Fruit fly (Drosophila melanogaster) whole organism, adult: ENCODE results near the gene xmas.

Source experiments
- CG11617 ChIP-seq: fragments of 200-800 bp; sonication (Bioruptor generic); optimal IDR thresholded peaks from 2 replicates; lab custom pipeline; 2017; ENCODE audit warnings: mild to moderate bottlenecking, missing biosample characterization, missing genetic modification reagents, missing genetic modification characterization
- CG12768 ChIP-seq: fragments of 200-800 bp; sonication (Bioruptor generic); optimal IDR thresholded peaks from 2 replicates; lab custom pipeline; 2017; ENCODE audit warnings: missing biosample characterization, missing genetic modification characterization, mild to moderate bottlenecking, moderate library complexity, missing genetic modification reagents
- CG14711 ChIP-seq: fragments of 200-800 bp; sonication (Bioruptor generic); optimal IDR thresholded peaks from 2 replicates; lab custom pipeline; 2018; ENCODE audit warnings: missing biosample characterization, mild to moderate bottlenecking, missing genetic modification characterization, moderate library complexity
- CG1620 ChIP-seq: fragments of 200-800 bp; sonication (Bioruptor generic); optimal IDR thresholded peaks from 2 replicates; lab custom pipeline; 2016; ENCODE audit warnings: missing biosample characterization, missing genetic modification characterization
- CG33017 ChIP-seq: fragments of 200-800 bp; sonication (Bioruptor generic); optimal IDR thresholded peaks from 2 replicates; lab custom pipeline; 2018; ENCODE audit warnings: missing biosample characterization, mild to moderate bottlenecking, missing genetic modification characterization, moderate library complexity
- CG5204 ChIP-seq: fragments of 200-800 bp; sonication (Bioruptor generic); optimal IDR thresholded peaks from 2 replicates; lab custom pipeline; 2016; ENCODE audit warnings: missing biosample characterization, missing genetic modification characterization
- CG7045 ChIP-seq: fragments of 200-800 bp; sonication (Bioruptor generic); optimal IDR thresholded peaks from 2 replicates; lab custom pipeline; 2017; ENCODE audit warnings: missing biosample characterization, mild to moderate bottlenecking, missing genetic modification characterization
- CG7101 ChIP-seq: fragments of 200-800 bp; sonication (Bioruptor generic); optimal IDR thresholded peaks from 2 replicates; lab custom pipeline; 2018; ENCODE audit warnings: missing biosample characterization, mild to moderate bottlenecking, missing genetic modification characterization, moderate library complexity
- Clk ChIP-seq: fragments of 200-800 bp; sonication (Bioruptor generic); optimal IDR thresholded peaks from 2 replicates; lab custom pipeline; 2017; ENCODE audit warnings: missing biosample characterization, missing genetic modification characterization
- Crg-1 ChIP-seq: fragments of 200-800 bp; sonication (Bioruptor generic); optimal IDR thresholded peaks from 2 replicates; lab custom pipeline; 2016; ENCODE audit warnings: missing biosample characterization, missing genetic modification characterization
- Hr96 ChIP-seq: fragments of 200-800 bp; sonication (Bioruptor generic); optimal IDR thresholded peaks from 2 replicates; lab custom pipeline; 2016; ENCODE audit warnings: missing biosample characterization, missing genetic modification characterization
- Mnt ChIP-seq: fragments of 200-800 bp; sonication (Bioruptor generic); optimal IDR thresholded peaks from 2 replicates; lab custom pipeline; 2016; ENCODE audit warnings: missing biosample characterization, mild to moderate bottlenecking, missing genetic modification characterization
- bab1 ChIP-seq: fragments of 200-800 bp; sonication (Bioruptor generic); optimal IDR thresholded peaks from 3 replicates; lab custom pipeline; 2019; ENCODE audit warnings: missing biosample characterization, mild to moderate bottlenecking, missing genetic modification characterization, moderate library complexity
- cic ChIP-seq: fragments of 200-800 bp; sonication (Bioruptor generic); optimal IDR thresholded peaks from 2 replicates; lab custom pipeline; 2017; ENCODE audit warnings: missing biosample characterization, mild to moderate bottlenecking, missing genetic modification characterization, moderate library complexity
- cnc ChIP-seq, 2 experiments: fragments of >200 bp; optimal IDR thresholded peaks; 2 replicates each; lab custom pipeline; 2017
- kay ChIP-seq: fragments of 200-800 bp; sonication (Bioruptor generic); peaks from one replicate; lab custom pipeline; 2016; ENCODE audit warnings: missing biosample characterization, missing genetic modification characterization, borderline replicate concordance
- ovo ChIP-seq: fragments of 200-800 bp; sonication (Bioruptor generic); optimal IDR thresholded peaks from 2 replicates; lab custom pipeline; 2016; ENCODE audit warnings: missing biosample characterization, missing genetic modification characterization
- pad ChIP-seq: fragments of 200-800 bp; sonication (Bioruptor generic); optimal IDR thresholded peaks from 3 replicates; lab custom pipeline; 2017; ENCODE audit warnings: missing biosample characterization, missing genetic modification characterization, mild to moderate bottlenecking, moderate library complexity, missing genetic modification reagents
- tj ChIP-seq: fragments of 200-800 bp; sonication (Bioruptor generic); optimal IDR thresholded peaks from 3 replicates; lab custom pipeline; 2017; ENCODE audit warnings: missing biosample characterization, mild to moderate bottlenecking, missing genetic modification characterization, moderate library complexity
- toe ChIP-seq: fragments of 200-800 bp; sonication (Bioruptor generic); optimal IDR thresholded peaks from 2 replicates; lab custom pipeline; 2016; ENCODE audit warnings: missing biosample characterization, missing genetic modification characterization

The xmas gene

dm6 chrX:17147983-17148637, 11.0 kb downstream of the xmas start, which contains the start of gene RpS5a:
Gene RpS5a (minus strand): TSS chrX:17148264.
- TF ChIP-seq CG14711, result peak; percentile 58
- TF ChIP-seq cic (GFP tag; lab: Kevin White, UChicago), result no peak
- TF ChIP-seq bab1 (GFP tag; lab: Kevin White, UChicago), result peak; percentile 86
- peak; percentile 85 for TF ChIP-seq CG7101 (tag; lab: Kevin White, UChicago)
- peak; percentile 73 for TF ChIP-seq CG5204
- TF ChIP-seq toe (GFP tag; lab: Kevin White, UChicago), result peak; percentile 77
- TF ChIP-seq kay (GFP tag; lab: Kevin White, UChicago), result no peak
- TF ChIP-seq CG12768 (GFP tag; lab: Kevin White, UChicago), result peak; percentile 79
- TF ChIP-seq Mnt (GFP tag; lab: Kevin White, UChicago), result peak; percentile 99
- TF ChIP-seq tj (GFP tag; lab: Kevin White, UChicago), result peak; percentile 82
- TF ChIP-seq cnc (optimal IDR thresholded peaks at IDR 0.05; lab: Kevin White, UChicago), result no peak
- peak; percentile 97 for TF ChIP-seq CG1620 (GFP tag; lab: Kevin White, UChicago)
- peak; percentile 6 for TF ChIP-seq CG33017
- TF ChIP-seq Clk (GFP tag; lab: Kevin White, UChicago), result peak; percentile 58
- peak; percentile 95 for TF ChIP-seq Hr96
- TF ChIP-seq pad (GFP tag; lab: Kevin White, UChicago), result peak; percentile 86
- TF ChIP-seq Crg-1 (GFP tag; lab: Kevin White, UChicago), result peak; percentile 96
- TF ChIP-seq CG11617 (GFP tag; lab: Kevin White, UChicago), result peak; percentile 93
- peak; percentile 95 for TF ChIP-seq ovo (GFP tag; lab: Kevin White, UChicago)
- TF ChIP-seq CG7045 (GFP tag; lab: Kevin White, UChicago), result peak; percentile 74

- TF ChIP-seq CG7045 (GFP tag; lab: Kevin White, UChicago) (no peak), cic (GFP tag; lab: Kevin White, UChicago) (no peak), pad (GFP tag; lab: Kevin White, UChicago) (no peak), CG5204 (no peak), CG12768 (GFP tag; lab: Kevin White, UChicago) (no peak), CG14711 (no peak), Hr96 (no peak), Mnt (GFP tag; lab: Kevin White, UChicago) (no peak), Clk (GFP tag; lab: Kevin White, UChicago) (no peak), CG11617 (GFP tag; lab: Kevin White, UChicago) (no peak), kay (GFP tag; lab: Kevin White, UChicago) (no peak), tj (GFP tag; lab: Kevin White, UChicago) (no peak), Crg-1 (GFP tag; lab: Kevin White, UChicago) (no peak), CG1620 (GFP tag; lab: Kevin White, UChicago) (no peak), ovo (GFP tag; lab: Kevin White, UChicago) (no peak), CG33017 (no peak)
These were observed 12.6 kb downstream of the xmas start for dm6 chrX:17146529-17146928.

DNA sequence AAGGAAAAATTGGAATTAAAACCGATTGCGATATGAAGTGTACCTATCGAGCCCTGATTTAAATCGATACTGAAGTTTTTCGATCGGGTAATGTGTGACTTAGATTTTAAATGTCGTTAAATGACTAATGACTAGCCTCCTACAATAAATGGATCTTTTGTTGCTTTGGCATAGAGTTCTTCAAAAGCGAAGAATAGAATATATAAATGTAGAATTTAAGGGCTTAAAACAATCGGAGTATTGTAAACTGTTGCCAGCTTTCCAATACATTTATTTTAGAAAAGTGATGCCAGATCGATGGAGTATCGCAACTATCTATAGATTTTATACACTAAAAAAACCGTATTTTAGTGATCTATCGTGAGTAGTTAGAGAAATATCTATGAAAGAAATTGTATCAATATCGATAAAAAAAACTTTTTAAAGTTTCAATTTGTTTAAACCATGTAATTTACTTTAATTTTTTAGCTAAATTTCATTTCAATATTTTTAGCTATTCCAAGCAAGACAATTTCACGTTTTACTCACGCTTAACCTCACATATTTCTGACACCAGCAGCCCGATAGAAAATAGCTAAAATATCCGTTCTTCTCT, 16.1 kb downstream of the xmas start, which contains the start of the genes mei-217 and mei-218:
mei-217 (minus strand) TSS at position 51 of the 595 bp plus-strand sequence.
mei-218 (minus strand) TSS at position 51 of the 595 bp plus-strand sequence.
- TF ChIP-seq pad (GFP tag; lab: Kevin White, UChicago), result no peak
- peak; percentile 6 for TF ChIP-seq Mnt (GFP tag; lab: Kevin White, UChicago)
- TF ChIP-seq CG1620 (GFP tag; lab: Kevin White, UChicago), result peak; percentile 2
- peak; percentile 34 for TF ChIP-seq CG14711

- TF ChIP-seq ovo (GFP tag; lab: Kevin White, UChicago), result no peak
- no peak for TF ChIP-seq CG11617 (GFP tag; lab: Kevin White, UChicago)
- TF ChIP-seq toe (GFP tag; lab: Kevin White, UChicago), result no peak
- no peak for TF ChIP-seq cnc (optimal IDR thresholded peaks at IDR 0.05; lab: Kevin White, UChicago)
- no peak for TF ChIP-seq Crg-1 (GFP tag; lab: Kevin White, UChicago)
- TF ChIP-seq pad (GFP tag; lab: Kevin White, UChicago), result no peak
- TF ChIP-seq kay (GFP tag; lab: Kevin White, UChicago), result no peak
- TF ChIP-seq bab1 (GFP tag; lab: Kevin White, UChicago), result no peak
- no peak for TF ChIP-seq CG12768 (GFP tag; lab: Kevin White, UChicago)
- TF ChIP-seq Mnt (GFP tag; lab: Kevin White, UChicago), result no peak
- TF ChIP-seq tj (GFP tag; lab: Kevin White, UChicago), result no peak
- no peak for TF ChIP-seq CG7045 (GFP tag; lab: Kevin White, UChicago)
- TF ChIP-seq CG7101 (tag; lab: Kevin White, UChicago), result no peak
- no peak for TF ChIP-seq Hr96
- no peak for TF ChIP-seq CG5204
- TF ChIP-seq cic (GFP tag; lab: Kevin White, UChicago), result no peak
- TF ChIP-seq CG1620 (GFP tag; lab: Kevin White, UChicago), result no peak
- TF ChIP-seq CG33017, result no peak
These were observed 26.4 kb downstream of the xmas start for dm6 chrX:17132685-17133084.

dm6 chrX:17129733-17130466, 29.2 kb downstream of the xmas start:
- TF ChIP-seq ovo (GFP tag; lab: Kevin White, UChicago) (peak; percentile 25), Hr96 (no peak), bab1 (GFP tag; lab: Kevin White, UChicago) (peak; percentile 77), Crg-1 (GFP tag; lab: Kevin White, UChicago) (peak; percentile 12), CG33017 (peak; percentile 79), pad (GFP tag; lab: Kevin White, UChicago) (peak; percentile 43), Clk (GFP tag; lab: Kevin White, UChicago) (no peak), kay (GFP tag; lab: Kevin White, UChicago) (no peak), CG11617 (GFP tag; lab: Kevin White, UChicago) (peak; percentile 83), cnc (optimal IDR thresholded peaks at IDR 0.05; lab: Kevin White, UChicago) (no peak), CG14711 (peak; percentile 74), CG5204 (no peak), toe (GFP tag; lab: Kevin White, UChicago) (no peak), Mnt (GFP tag; lab: Kevin White, UChicago) (peak; percentile 1), tj (GFP tag; lab: Kevin White, UChicago) (peak; percentile 52), cic (GFP tag; lab: Kevin White, UChicago) (peak; percentile 14), CG7101 (tag; lab: Kevin White, UChicago) (peak; percentile 84), CG1620 (GFP tag; lab: Kevin White, UChicago) (no peak), CG7045 (GFP tag; lab: Kevin White, UChicago) (no peak), CG12768 (GFP tag; lab: Kevin White, UChicago) (no peak)
